Fruit fly (Drosophila melanogaster) whole organism, prepupa: ENCODE results near the gene Cisd2.

ENCODE experiments used
- CG10631 ChIP-seq: fragments of 200-800 bp; sonication (Bioruptor generic); optimal IDR thresholded peaks from 2 replicates; lab custom pipeline; 2016; ENCODE audit warnings: missing biosample characterization, missing genetic modification characterization
- CG3919 ChIP-seq: fragments of 200-800 bp; sonication (Bioruptor generic); optimal IDR thresholded peaks from 3 replicates; lab custom pipeline; 2016; ENCODE audit warnings: missing biosample characterization, missing genetic modification characterization
- CG7368 ChIP-seq: fragments of 200-800 bp; sonication (Bioruptor generic); optimal IDR thresholded peaks from 3 replicates; lab custom pipeline; 2016; ENCODE audit warnings: missing biosample characterization, missing genetic modification characterization
- CG8632 ChIP-seq: fragments of 200-800 bp; sonication (Bioruptor generic); optimal IDR thresholded peaks from 3 replicates; lab custom pipeline; 2016; ENCODE audit warnings: missing biosample characterization, missing genetic modification characterization
- CG9139 ChIP-seq: fragments of 200-800 bp; sonication (Bioruptor generic); optimal IDR thresholded peaks from 3 replicates; lab custom pipeline; 2017; ENCODE audit warnings: missing biosample characterization, mild to moderate bottlenecking, missing genetic modification characterization
- Hr38 ChIP-seq: sonication (Bioruptor generic); optimal IDR thresholded peaks from 2 replicates; lab custom pipeline; 2016; ENCODE audit warnings: missing biosample characterization, missing genetic modification characterization
- Lpt ChIP-seq: fragments of 200-800 bp; sonication (Bioruptor generic); optimal IDR thresholded peaks from 3 replicates; lab custom pipeline; 2016; ENCODE audit warnings: missing biosample characterization, missing genetic modification characterization
- OdsH ChIP-seq: fragments of 200-800 bp; sonication (Bioruptor generic); optimal IDR thresholded peaks from 3 replicates; lab custom pipeline; 2016; ENCODE audit warnings: missing biosample characterization, missing genetic modification characterization
- Sox15 ChIP-seq: fragments of 200-800 bp; sonication (Bioruptor generic); optimal IDR thresholded peaks from 3 replicates; lab custom pipeline; 2016; ENCODE audit warnings: missing biosample characterization, missing genetic modification characterization
- cyc ChIP-seq: fragments of 200-800 bp; sonication (Bioruptor generic); optimal IDR thresholded peaks from 3 replicates; lab custom pipeline; 2016; ENCODE audit warnings: missing biosample characterization, missing genetic modification characterization
- eg ChIP-seq: fragments of 200-800 bp; sonication (Bioruptor generic); IDR thresholded peaks from 3 replicates; pipeline ENCODE4 v1.3.6; 2022; ENCODE audit warnings: missing biosample characterization, missing genetic modification characterization
- salr ChIP-seq, 2 experiments: fragments of 200-800 bp; sonication (Bioruptor generic); optimal IDR thresholded peaks; 3 replicates each; lab custom pipeline; 2016 to 2018; ENCODE audit warnings: missing biosample characterization in 2 of 2, missing genetic modification characterization in 2 of 2, mild to moderate bottlenecking in 1 of 2
- topi ChIP-seq: fragments of 200-800 bp; sonication (Bioruptor generic); optimal IDR thresholded peaks from 3 replicates; lab custom pipeline; 2016; ENCODE audit warnings: missing biosample characterization, missing genetic modification characterization

- TF ChIP-seq topi (GFP tag; lab: Kevin White, UChicago): no peak
- no peak for TF ChIP-seq CG7368
- no peak for TF ChIP-seq eg (GFP tag; lab: Robert Waterston, UW)
- TF ChIP-seq CG10631: no peak
- TF ChIP-seq salr (GFP tag; optimal IDR thresholded peaks at IDR 0.05; lab: Kevin White, UChicago): no peak
- TF ChIP-seq OdsH (GFP tag; lab: Kevin White, UChicago): no peak
- no peak for TF ChIP-seq cyc
- no peak for TF ChIP-seq CG8632 (GFP tag; lab: Kevin White, UChicago)
- no peak for TF ChIP-seq CG9139 (GFP tag; lab: Kevin White, UChicago)
- TF ChIP-seq CG3919 (GFP tag; lab: Kevin White, UChicago): no peak
- no peak for TF ChIP-seq Hr38 (GFP tag; lab: Kevin White, UChicago)
- TF ChIP-seq Lpt (GFP tag; lab: Kevin White, UChicago): no peak
- TF ChIP-seq Sox15: no peak
These were observed 5.9 kb downstream of the Cisd2 start for dm6 chr3R:29217309-29217708.
